Worm (Caenorhabditis elegans): ENCODE data around the gene Y55F3BL.6.

ce11 chrIV:760267-760666 is 46.6 kb downstream of the Y55F3BL.6 start, which contains the start of gene gst-40:
- TF ChIP-seq klf-2 (GFP tag; conservative IDR thresholded peaks at IDR 0.05) (no peak), cog-1 (tag; optimal IDR thresholded peaks at IDR 0.05) (no peak), flt-1 (GFP tag; IDR thresholded peaks at IDR 0.05) (no peak), T22C8.4 (GFP tag; IDR thresholded peaks at IDR 0.05) (no peak), med-1 (GFP tag; optimal IDR thresholded peaks at IDR 0.05; ENCODE audit: insufficient read depth) (no peak), tab-1 (GFP tag; IDR thresholded peaks at IDR 0.05) (no peak)

All from whole organism, midembryonic.